Fruit fly (Drosophila melanogaster) whole organism: Measurements from ENCODE around the gene CG13884.

Experiments
- CG8478 ChIP-seq: fragments of >200 bp; optimal IDR thresholded peaks from 2 replicates; lab custom pipeline; 2018; ENCODE audit warnings: inconsistent platforms
- Dll ChIP-seq: fragments of >200 bp; optimal IDR thresholded peaks from 2 replicates; lab custom pipeline; 2017
- EcR ChIP-seq, 2 experiments: fragments of >200 bp; optimal IDR thresholded peaks; 2 replicates each; lab custom pipeline; 2017; ENCODE audit warnings: missing biosample characterization in 2 of 2, missing genetic modification characterization in 2 of 2, missing genetic modification reagents in 2 of 2
- pan ChIP-seq: fragments of >200 bp; optimal IDR thresholded peaks from 2 replicates; lab custom pipeline; 2017
- psq ChIP-seq: fragments of >200 bp; optimal IDR thresholded peaks from 2 replicates; lab custom pipeline; 2017
- usp ChIP-seq: fragments of >200 bp; optimal IDR thresholded peaks from 2 replicates; lab custom pipeline; 2017; ENCODE audit warnings: missing biosample characterization, missing genetic modification characterization, mixed read lengths

The CG13884 gene

dm6 chr3L:377222-378071, 11.2 kb upstream of the CG13884 start:
- no peak for TF ChIP-seq CG8478
- no peak for TF ChIP-seq pan (lab: Kevin White, UChicago)
- TF ChIP-seq psq: no peak
- TF ChIP-seq EcR (GFP tag; optimal IDR thresholded peaks at IDR 0.05; lab: Kevin White, UChicago): no peak
- no peak for TF ChIP-seq usp (GFP tag; lab: Kevin White, UChicago)
- TF ChIP-seq Dll: no peak

dm6 chr3L:375672-376071, 9.4 kb upstream of the CG13884 start:
- TF ChIP-seq pan (lab: Kevin White, UChicago): no peak
- no peak for TF ChIP-seq psq
- TF ChIP-seq EcR (GFP tag; optimal IDR thresholded peaks at IDR 0.05; lab: Kevin White, UChicago): no peak

DNA sequence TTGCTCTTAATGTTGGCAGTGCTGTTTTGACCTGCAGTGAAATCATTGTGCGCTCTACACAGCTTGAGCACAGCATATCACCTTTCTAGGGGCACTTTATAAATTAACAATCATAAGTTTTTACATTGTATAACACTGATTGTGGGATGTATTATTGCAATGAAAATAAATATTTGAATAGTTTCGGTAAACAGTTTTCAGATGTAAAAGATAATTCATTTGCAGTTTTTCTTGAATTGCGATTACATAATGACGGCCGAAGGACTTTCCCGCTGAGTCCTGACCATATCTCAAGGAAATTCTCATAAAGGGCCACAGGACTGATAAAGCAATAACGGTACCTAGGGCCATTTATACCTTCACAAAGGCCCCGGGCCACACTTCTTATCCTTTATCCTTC, 8.3 kb upstream of the CG13884 start:
- TF ChIP-seq Dll: no peak
- TF ChIP-seq CG8478: no peak
- TF ChIP-seq pan (lab: Kevin White, UChicago): no peak
- TF ChIP-seq usp (GFP tag; lab: Kevin White, UChicago): no peak
- TF ChIP-seq EcR (GFP tag; optimal IDR thresholded peaks at IDR 0.05; lab: Kevin White, UChicago): no peak
- TF ChIP-seq psq: no peak

dm6 chr3L:371228-371627, 5.0 kb upstream of the CG13884 start:
- TF ChIP-seq Dll: no peak
- no peak for TF ChIP-seq EcR (GFP tag; optimal IDR thresholded peaks at IDR 0.05; lab: Kevin White, UChicago)
- no peak for TF ChIP-seq pan (lab: Kevin White, UChicago)
- TF ChIP-seq CG8478: no peak
- no peak for TF ChIP-seq psq
- no peak for TF ChIP-seq usp (GFP tag; lab: Kevin White, UChicago)

DNA sequence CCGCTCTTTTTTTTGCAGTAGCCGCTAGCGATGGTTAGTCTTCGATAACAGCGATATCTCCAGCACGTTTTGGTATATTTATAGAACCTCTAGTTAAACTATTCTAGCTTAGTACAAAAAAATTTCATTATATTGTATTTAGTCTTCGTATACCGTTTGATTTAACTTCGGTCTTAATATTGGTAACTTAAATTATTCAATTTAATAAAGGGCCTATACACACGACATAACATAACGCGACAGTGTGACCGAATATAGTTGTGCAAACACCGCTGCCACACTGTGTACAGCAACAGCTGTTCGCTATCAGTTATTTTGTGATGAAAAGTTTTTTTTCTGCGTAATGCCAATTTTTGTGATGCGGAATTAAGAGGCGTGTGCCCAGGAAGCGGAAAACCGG, 5.0 kb downstream of the CG13884 start, which contains the start of the genes Cdc5 and CG1233:
TSS of gene Cdc5 (minus strand) at position 183 of the 400 bp plus-strand sequence.
TSS of gene CG1233 (plus strand) at position 272 of the 400 bp plus-strand sequence.
- no peak for TF ChIP-seq CG8478
- TF ChIP-seq Dll: no peak
- no peak for TF ChIP-seq pan (lab: Kevin White, UChicago)
- no peak for TF ChIP-seq EcR (GFP tag; optimal IDR thresholded peaks at IDR 0.05; lab: Kevin White, UChicago)
- no peak for TF ChIP-seq usp (GFP tag; lab: Kevin White, UChicago)
- no peak for TF ChIP-seq psq

DNA sequence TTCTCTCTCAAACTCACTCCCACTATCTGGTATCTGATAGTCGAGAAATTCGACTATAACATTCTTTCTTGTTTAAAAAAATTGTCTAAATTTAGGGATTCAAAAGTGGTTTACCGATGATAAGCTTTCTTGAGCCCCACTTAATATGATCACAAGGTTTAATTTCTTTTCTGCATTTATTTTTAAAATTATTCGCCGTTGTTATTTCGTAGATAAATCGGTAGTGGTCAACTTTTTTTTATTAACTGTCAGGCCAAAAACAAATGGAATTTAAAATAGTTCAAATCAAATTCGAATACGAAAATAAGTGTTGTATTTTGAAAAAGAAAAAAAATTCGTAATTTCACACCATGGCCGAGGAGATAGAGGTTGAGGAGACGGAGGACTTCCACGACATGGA, 8.6 kb downstream of the CG13884 start, which contains the start of gene Roc1b:
TSS of gene Roc1b (plus strand) at position 301 of the 400 bp plus-strand sequence.
- no peak for TF ChIP-seq EcR (GFP tag; optimal IDR thresholded peaks at IDR 0.05; lab: Kevin White, UChicago)
- no peak for TF ChIP-seq Dll
- no peak for TF ChIP-seq CG8478
- TF ChIP-seq usp (GFP tag; lab: Kevin White, UChicago): no peak
- TF ChIP-seq psq: no peak
- no peak for TF ChIP-seq pan (lab: Kevin White, UChicago)

DNA sequence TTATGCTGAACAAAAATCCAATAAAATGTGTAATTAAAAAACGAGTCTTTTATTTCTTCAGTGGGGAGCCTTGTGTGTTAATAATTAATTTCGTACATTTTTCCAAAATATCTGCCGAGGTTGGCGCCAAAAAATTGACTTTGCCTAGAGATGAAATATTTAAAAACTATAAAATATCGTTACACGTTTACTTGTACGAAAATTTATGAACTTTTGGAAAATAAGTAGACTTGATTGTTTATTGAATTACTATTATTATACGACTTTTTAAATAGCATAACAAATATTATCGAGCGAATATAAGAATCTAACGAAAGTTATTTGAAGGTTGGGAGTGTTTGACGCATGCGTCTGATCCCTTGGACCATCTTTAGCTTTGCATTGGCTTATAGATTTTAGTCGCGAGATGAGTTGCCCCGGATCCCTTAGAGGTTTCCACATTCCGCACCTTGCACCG, 10.2 kb downstream of the CG13884 start, which contains the start of gene CG1231:
TSS of gene CG1231 (plus strand) at position 407 of the 457 bp plus-strand sequence.
- TF ChIP-seq usp (GFP tag; lab: Kevin White, UChicago): no peak
- TF ChIP-seq CG8478: no peak
- TF ChIP-seq psq: no peak
- TF ChIP-seq EcR (GFP tag; optimal IDR thresholded peaks at IDR 0.05; lab: Kevin White, UChicago): no peak
- TF ChIP-seq Dll: no peak
- no peak for TF ChIP-seq pan (lab: Kevin White, UChicago)

DNA sequence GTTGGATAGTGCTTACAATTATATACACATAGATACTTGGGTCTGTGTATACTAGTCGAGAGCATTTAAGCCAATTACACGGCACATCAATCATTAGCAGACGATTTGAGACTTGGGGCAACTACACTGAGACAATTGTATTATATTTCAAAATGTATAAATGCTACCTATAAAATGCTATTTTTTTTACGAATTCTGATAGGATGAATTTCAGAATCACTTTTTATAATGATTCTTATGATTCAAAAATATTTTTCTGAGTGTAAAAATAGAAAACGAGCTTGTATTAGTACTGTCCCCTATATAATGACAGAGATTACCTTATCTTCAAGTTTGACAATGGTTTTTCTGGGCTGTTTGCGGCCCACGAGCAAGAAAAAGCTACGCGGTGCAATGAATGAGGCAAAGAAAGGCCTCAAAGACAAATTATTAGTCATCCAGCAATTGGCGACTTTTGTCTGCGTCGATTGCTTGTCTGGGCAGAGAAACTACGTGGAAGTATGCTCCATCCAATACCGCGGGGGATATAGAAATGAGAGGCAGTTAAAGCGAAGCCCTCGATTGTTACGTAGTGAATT, 15.5 kb downstream of the CG13884 start:
- TF ChIP-seq Dll (no peak), EcR (GFP tag; optimal IDR thresholded peaks at IDR 0.05; lab: Kevin White, UChicago) (no peak)

- TF ChIP-seq Dll (no peak), CG8478 (no peak), psq (no peak), pan (lab: Kevin White, UChicago) (no peak)
Observed at dm6 chr3L:349751-350150, 16.5 kb downstream of the CG13884 start.

dm6 chr3L:348406-348743, 17.9 kb downstream of the CG13884 start:
- TF ChIP-seq CG8478 (no peak), EcR (GFP tag; optimal IDR thresholded peaks at IDR 0.05; lab: Kevin White, UChicago) (no peak), usp (GFP tag; lab: Kevin White, UChicago) (no peak), pan (lab: Kevin White, UChicago) (no peak), Dll (no peak), psq (no peak)

DNA sequence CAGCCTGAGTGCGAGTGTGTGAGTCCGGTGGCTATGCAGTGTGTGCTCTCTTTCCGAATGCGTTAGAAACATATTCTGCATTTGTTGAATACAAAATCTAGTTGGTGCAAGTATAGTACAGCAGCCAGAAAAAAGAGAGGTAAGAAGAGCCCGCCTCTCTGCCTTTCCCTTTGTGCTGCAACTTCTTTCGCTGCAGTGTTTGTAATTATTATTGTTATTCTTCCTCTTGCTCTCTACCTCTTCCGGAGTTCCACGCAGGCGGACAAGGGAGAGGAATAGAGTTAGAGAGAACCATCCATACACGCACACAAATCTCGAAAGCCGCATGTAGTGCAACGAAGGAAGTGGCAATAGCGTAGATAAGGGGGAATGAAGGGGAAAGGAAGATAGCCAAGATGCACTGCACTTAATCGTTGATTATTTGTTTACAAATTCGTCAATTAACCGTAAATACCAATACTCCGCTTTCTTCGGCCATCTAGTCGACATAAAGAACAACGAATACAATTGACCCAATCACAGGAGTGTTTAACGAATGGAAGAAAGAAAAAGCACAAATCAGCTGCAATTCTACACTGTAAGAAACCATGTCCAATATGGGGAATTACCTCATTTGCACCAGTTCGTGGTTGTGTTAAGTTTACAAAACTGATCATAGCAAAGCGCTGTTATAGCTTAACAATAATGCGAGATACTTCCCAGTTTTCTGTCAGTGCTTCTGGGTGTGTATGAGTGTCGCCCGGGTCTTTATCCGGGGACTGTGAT, 18.4 kb downstream of the CG13884 start:
- no peak for TF ChIP-seq CG8478
- TF ChIP-seq Dll: no peak
- no peak for TF ChIP-seq usp (GFP tag; lab: Kevin White, UChicago)
- no peak for TF ChIP-seq EcR (GFP tag; optimal IDR thresholded peaks at IDR 0.05; lab: Kevin White, UChicago)
- no peak for TF ChIP-seq pan (lab: Kevin White, UChicago)
- TF ChIP-seq psq: no peak
